Fruit fly (Drosophila melanogaster): Measurements from ENCODE around the gene Nepl20.

DNA sequence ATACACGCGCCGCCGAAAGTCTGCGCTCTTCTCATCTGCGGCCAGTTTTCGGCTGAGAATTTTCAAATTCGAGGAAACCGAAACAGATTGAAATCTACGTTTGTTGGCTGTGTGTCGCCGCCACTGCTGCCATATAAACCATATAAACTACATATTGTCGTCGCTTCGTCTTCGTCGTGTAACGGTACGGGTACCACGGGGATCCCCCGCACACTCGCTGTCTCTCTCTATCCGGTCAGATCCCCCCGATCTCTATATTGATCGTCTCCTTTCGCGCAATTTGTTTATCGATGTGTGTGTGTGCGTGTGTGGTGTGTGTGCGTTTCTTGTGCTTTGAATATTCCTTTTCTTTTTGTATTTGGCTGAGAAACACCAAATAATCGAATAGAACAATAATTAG is 22.8 kb downstream of the Nepl20 start:
- no peak for TF ChIP-seq psq (optimal IDR thresholded peaks at IDR 0.05)
- no peak for TF ChIP-seq h (optimal IDR thresholded peaks at IDR 0.05)
- no peak for TF ChIP-seq Myc (optimal IDR thresholded peaks at IDR 0.05)
- TF ChIP-seq insv (optimal IDR thresholded peaks at IDR 0.05), result no peak
